Worm (Caenorhabditis elegans) whole organism, L4 larva: ENCODE data around the gene col-71.

Experiments used
- D1046.2 ChIP-seq: fragments of 200-800 bp; sonication (Bioruptor generic); IDR thresholded peaks from 2 replicates; pipeline ENCODE4 v1.3.6; 2022; ENCODE audit warnings: missing genetic modification characterization, missing compliant biosample characterization
- F49E8.2 ChIP-seq: sonication (generic microtip); optimal IDR thresholded peaks from 2 replicates; lab custom pipeline; 2016; ENCODE audit warnings: missing compliant biosample characterization, mild to moderate bottlenecking, missing genetic modification characterization, borderline replicate concordance
- Y5F2A.4 ChIP-seq: fragments of 200-800 bp; sonication (Bioruptor generic); optimal IDR thresholded peaks from 2 replicates; lab custom pipeline; 2018; ENCODE audit warnings: mild to moderate bottlenecking, missing genetic modification characterization, missing compliant biosample characterization
- ZK546.5 ChIP-seq, 2 experiments: sonication (generic microtip); optimal IDR thresholded peaks; 2 replicates each; lab custom pipeline; 2017; ENCODE audit warnings: missing biosample characterization in 2 of 2, missing genetic modification characterization in 2 of 2
- aha-1 ChIP-seq: fragments of 150-350 bp; peaks from one replicate; lab custom pipeline; 2014; ENCODE audit warnings: missing biosample characterization, missing genetic modification characterization
- arid-1 ChIP-seq: fragments of 200-800 bp; sonication (Bioruptor generic); conservative IDR thresholded peaks from 2 replicates; pipeline ENCODE4 v1.3.6; 2022; ENCODE audit warnings: missing genetic modification reagents, missing genetic modification characterization, missing compliant biosample characterization
- attf-4 ChIP-seq: sonication (generic microtip); optimal IDR thresholded peaks from 3 replicates; lab custom pipeline; 2017; ENCODE audit warnings: missing biosample characterization, missing genetic modification characterization
- ceh-62 ChIP-seq: sonication (generic microtip); optimal IDR thresholded peaks from 2 replicates; lab custom pipeline; 2017; ENCODE audit warnings: missing biosample characterization, missing genetic modification characterization
- ctbp-1 ChIP-seq: fragments of 200-800 bp; sonication (Bioruptor generic); IDR thresholded peaks from 2 replicates; pipeline ENCODE4 v1.3.6; 2022; ENCODE audit warnings: missing genetic modification reagents, missing genetic modification characterization, missing compliant biosample characterization
- daf-16 ChIP-seq, 3 experiments: sonication (generic microtip); optimal IDR thresholded peaks; 2 replicates each; lab custom pipeline; 2016 to 2017; ENCODE audit warnings: missing genetic modification characterization in 3 of 3, missing genetic modification reagents in 3 of 3, mild to moderate bottlenecking in 2 of 3, missing compliant biosample characterization in 2 of 3, missing biosample characterization in 1 of 3, moderate library complexity in 1 of 3
- daf-19 ChIP-seq: fragments of 200-800 bp; sonication (Bioruptor generic); conservative IDR thresholded peaks from 2 replicates; pipeline ENCODE4 v1.3.6; 2022; ENCODE audit warnings: missing genetic modification characterization, missing compliant biosample characterization
- dmd-6 ChIP-seq: fragments of 200-800 bp; sonication (Bioruptor generic); IDR thresholded peaks from 2 replicates; pipeline ENCODE4 v1.3.6; 2022; ENCODE audit warnings: missing genetic modification reagents, missing genetic modification characterization, missing compliant biosample characterization
- dmd-8 ChIP-seq: fragments of 200-800 bp; sonication (Bioruptor generic); IDR thresholded peaks from 2 replicates; pipeline ENCODE4 v1.3.6; 2022; ENCODE audit warnings: missing genetic modification characterization, missing compliant biosample characterization
- duxl-1 ChIP-seq: sonication (generic microtip); optimal IDR thresholded peaks from 2 replicates; lab custom pipeline; 2016; ENCODE audit warnings: mild to moderate bottlenecking, missing genetic modification characterization, moderate library complexity, missing compliant biosample characterization; ENCODE audit not compliant: poor library complexity
- dve-1 ChIP-seq: sonication (generic microtip); optimal IDR thresholded peaks from 2 replicates; lab custom pipeline; 2017; ENCODE audit warnings: antibody characterized with exemption, mild to moderate bottlenecking, missing genetic modification characterization, missing compliant biosample characterization; ENCODE audit not compliant: insufficient read depth
- egl-27 ChIP-seq: sonication (generic microtip); optimal IDR thresholded peaks from 3 replicates; lab custom pipeline; 2017; ENCODE audit warnings: missing biosample characterization, missing genetic modification reagents, missing genetic modification characterization
- hlh-30 ChIP-seq: sonication (generic microtip); optimal IDR thresholded peaks from 2 replicates; lab custom pipeline; 2017; ENCODE audit warnings: antibody characterized with exemption, mild to moderate bottlenecking, missing genetic modification characterization, missing compliant biosample characterization; ENCODE audit not compliant: insufficient read depth
- lim-7 ChIP-seq: fragments of 200-800 bp; sonication (Bioruptor generic); IDR thresholded peaks from 2 replicates; pipeline ENCODE4 v1.3.6; 2022; ENCODE audit warnings: missing genetic modification characterization, missing compliant biosample characterization
- lin-1 ChIP-seq: fragments of 200-800 bp; sonication (Bioruptor generic); IDR thresholded peaks from 2 replicates; pipeline ENCODE4 v1.3.6; 2022; ENCODE audit warnings: missing genetic modification reagents, missing genetic modification characterization, missing compliant biosample characterization
- lin-39 ChIP-seq: fragments of 150-350 bp; optimal IDR thresholded peaks from 2 replicates; lab custom pipeline; 2014; ENCODE audit warnings: missing biosample characterization, missing genetic modification reagents, missing genetic modification characterization
- lir-3 ChIP-seq: sonication (generic microtip); optimal IDR thresholded peaks from 2 replicates; lab custom pipeline; 2016; ENCODE audit warnings: mild to moderate bottlenecking, missing genetic modification characterization, missing compliant biosample characterization
- lsy-2 ChIP-seq, 2 experiments: fragments of 150-350 bp in 1 of 2; sonication (generic microtip) in 1 of 2; optimal IDR thresholded peaks; 2 replicates each; lab custom pipeline; 2014 to 2017; ENCODE audit warnings: missing biosample characterization in 2 of 2, missing genetic modification characterization in 2 of 2
- madf-9 ChIP-seq: fragments of 200-800 bp; sonication (Bioruptor generic); conservative IDR thresholded peaks from 2 replicates; pipeline ENCODE4 v1.3.6; 2022; ENCODE audit warnings: missing genetic modification reagents, missing genetic modification characterization, missing compliant biosample characterization
- mdt-29 ChIP-seq: fragments of 200-800 bp; sonication (Bioruptor generic); IDR thresholded peaks from 2 replicates; pipeline ENCODE4 v1.3.6; 2022; ENCODE audit warnings: missing genetic modification reagents, missing genetic modification characterization, missing compliant biosample characterization
- mxl-2 ChIP-seq: fragments of 200-800 bp; sonication (Bioruptor generic); conservative IDR thresholded peaks from 2 replicates; pipeline ENCODE4 v1.3.6; 2022; ENCODE audit warnings: missing genetic modification reagents, missing genetic modification characterization, missing compliant biosample characterization
- nhr-102 ChIP-seq: sonication (generic microtip); optimal IDR thresholded peaks from 2 replicates; lab custom pipeline; 2016; ENCODE audit warnings: mild to moderate bottlenecking, missing genetic modification characterization, moderate library complexity, missing compliant biosample characterization
- nhr-11 ChIP-seq: fragments of 150-350 bp; optimal IDR thresholded peaks from 2 replicates; lab custom pipeline; 2014; ENCODE audit warnings: missing biosample characterization, missing genetic modification characterization
- nhr-111 ChIP-seq: fragments of 200-800 bp; sonication (Bioruptor generic); optimal IDR thresholded peaks from 2 replicates; lab custom pipeline; 2018; ENCODE audit warnings: mild to moderate bottlenecking, missing genetic modification characterization, missing compliant biosample characterization
- nhr-42 ChIP-seq: fragments of 200-800 bp; sonication (Bioruptor generic); IDR thresholded peaks from 2 replicates; pipeline ENCODE4 v1.3.6; 2022; ENCODE audit warnings: missing genetic modification characterization, missing compliant biosample characterization
- nhr-48 ChIP-seq: sonication (generic microtip); optimal IDR thresholded peaks from 2 replicates; lab custom pipeline; 2016; ENCODE audit warnings: mild to moderate bottlenecking, missing genetic modification characterization, missing compliant biosample characterization
- nhr-77 ChIP-seq: fragments of 150-350 bp; optimal IDR thresholded peaks from 2 replicates; lab custom pipeline; 2014; ENCODE audit warnings: missing biosample characterization, missing genetic modification characterization
- php-3 ChIP-seq: fragments of 200-800 bp; sonication (Bioruptor generic); IDR thresholded peaks from 2 replicates; pipeline ENCODE4 v1.3.6; 2022; ENCODE audit warnings: missing genetic modification reagents, missing genetic modification characterization, missing compliant biosample characterization
- pqm-1 ChIP-seq: sonication (generic microtip); optimal IDR thresholded peaks from 2 replicates; lab custom pipeline; 2017; ENCODE audit warnings: missing biosample characterization, missing genetic modification characterization
- saeg-2 ChIP-seq: fragments of 200-800 bp; sonication (Bioruptor generic); IDR thresholded peaks from 2 replicates; pipeline ENCODE4 v1.3.6; 2022; ENCODE audit warnings: missing genetic modification reagents, missing genetic modification characterization, missing compliant biosample characterization
- sdz-12 ChIP-seq: fragments of 200-800 bp; sonication (Bioruptor generic); optimal IDR thresholded peaks from 2 replicates; lab custom pipeline; 2018; ENCODE audit warnings: mild to moderate bottlenecking, missing genetic modification characterization, missing compliant biosample characterization
- skn-1 ChIP-seq: fragments of 150-350 bp; optimal IDR thresholded peaks from 2 replicates; lab custom pipeline; 2014; ENCODE audit warnings: missing biosample characterization, missing genetic modification characterization
- spr-3 ChIP-seq: fragments of 200-800 bp; sonication (Bioruptor generic); optimal IDR thresholded peaks from 2 replicates; lab custom pipeline; 2018; ENCODE audit warnings: mild to moderate bottlenecking, missing genetic modification characterization, missing compliant biosample characterization
- unc-130 ChIP-seq: sonication (generic microtip); optimal IDR thresholded peaks from 2 replicates; lab custom pipeline; 2016; ENCODE audit warnings: missing genetic modification reagents, missing genetic modification characterization, missing compliant biosample characterization
- unc-62 ChIP-seq, 3 experiments: fragments of 150-350 bp in 1 of 3; sonication (generic microtip); optimal IDR thresholded peaks in 2 of 3; peaks in 1 of 3; 1 replicate in 1 of 3; 2 replicates in 2 of 3; lab custom pipeline; 2014 to 2017; ENCODE audit warnings: missing biosample characterization in 3 of 3, missing genetic modification characterization in 3 of 3, missing genetic modification reagents in 3 of 3, missing genotype in 1 of 3
- vab-7 ChIP-seq: fragments of 200-800 bp; sonication (Bioruptor generic); IDR thresholded peaks from 2 replicates; pipeline ENCODE4 v1.3.6; 2022; ENCODE audit warnings: missing genetic modification reagents, missing genetic modification characterization, missing compliant biosample characterization
- zfp-3 ChIP-seq: fragments of 200-800 bp; sonication (Bioruptor generic); conservative IDR thresholded peaks from 2 replicates; pipeline ENCODE4 v1.3.6; 2022; ENCODE audit warnings: missing genetic modification reagents, missing genetic modification characterization, missing compliant biosample characterization
- zip-11 ChIP-seq: fragments of 200-800 bp; sonication (Bioruptor generic); IDR thresholded peaks from 2 replicates; pipeline ENCODE4 v1.3.6; 2022; ENCODE audit warnings: missing genetic modification characterization, missing compliant biosample characterization
- zip-2 ChIP-seq: fragments of 150-350 bp; optimal IDR thresholded peaks from 2 replicates; lab custom pipeline; 2014; ENCODE audit warnings: missing biosample characterization, missing genetic modification characterization
- ztf-11 ChIP-seq: fragments of 150-350 bp; optimal IDR thresholded peaks from 2 replicates; lab custom pipeline; 2014; ENCODE audit warnings: missing biosample characterization, missing genetic modification characterization
- ztf-7 ChIP-seq: fragments of 150-350 bp; optimal IDR thresholded peaks from 2 replicates; lab custom pipeline; 2014; ENCODE audit warnings: missing biosample characterization, missing genetic modification characterization

col-71 gene

ce11 chrII:3481584-3481983, 20.8 kb downstream of the col-71 start, which contains the start of gene Y49F6B.8:
Gene Y49F6B.8 (minus strand): TSS chrII:3481684.
- TF ChIP-seq ZK546.5 (tag; optimal IDR thresholded peaks at IDR 0.05; lab: Kevin White, UChicago) (no peak), dve-1 (tag; lab: Kevin White, UChicago) (no peak), ceh-62 (tag; lab: Kevin White, UChicago) (no peak), lim-7 (no peak), nhr-42 (GFP tag; lab: Robert Waterston, UW) (no peak), aha-1 (tag; lab: Kevin White, UChicago) (no peak), nhr-102 (tag; lab: Kevin White, UChicago) (no peak), saeg-2 (GFP tag; lab: Robert Waterston, UW) (no peak), nhr-111 (GFP tag; lab: Kevin White, UChicago) (no peak)

- TF ChIP-seq D1046.2 (no peak), unc-62 (GFP tag; optimal IDR thresholded peaks at IDR 0.05 in 1 of 2; lab: Kevin White, UChicago) (peak in 1 of 2 experiments; percentile 9), unc-62 (tag; optimal IDR thresholded peaks at IDR 0.05; lab: Kevin White, UChicago) (no peak)
These were observed 25.2 kb downstream of the col-71 start, which contains the start of gene fbxb-104 for ce11 chrII:3477171-3477570. Gene fbxb-104 (minus strand): TSS chrII:3477271.

DNA sequence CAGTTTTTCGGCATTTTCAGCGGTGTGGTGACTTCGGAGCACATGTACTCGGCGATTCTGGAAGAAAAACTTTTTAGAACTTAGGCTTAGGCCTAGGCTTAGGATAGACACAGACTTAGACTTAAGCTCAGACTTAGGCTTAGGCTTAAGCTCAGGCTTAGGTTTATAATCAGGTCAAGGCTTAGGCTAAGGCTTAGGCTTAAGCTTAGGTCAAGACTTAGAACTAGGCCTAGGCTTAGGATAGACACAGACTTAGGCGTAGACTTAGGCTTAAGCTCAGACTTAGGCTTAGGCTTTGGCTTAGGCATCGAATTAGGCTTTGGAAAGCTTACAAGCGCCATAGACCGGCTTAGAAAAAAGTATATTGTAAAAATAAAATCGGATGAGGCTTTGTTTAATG, 25.8 kb downstream of the col-71 start:
- TF ChIP-seq F49E8.2, result no peak
- no peak for TF ChIP-seq php-3
- no peak for TF ChIP-seq skn-1 (tag; lab: Kevin White, UChicago)
- no peak for TF ChIP-seq Y5F2A.4 (GFP tag; lab: Kevin White, UChicago)
- no peak for TF ChIP-seq spr-3 (GFP tag; lab: Kevin White, UChicago)
- TF ChIP-seq zfp-3 (GFP tag; lab: Robert Waterston, UW), result no peak
- TF ChIP-seq ctbp-1 (GFP tag; lab: Robert Waterston, UW), result no peak
- no peak for TF ChIP-seq zip-2 (tag; lab: Kevin White, UChicago)
- no peak for TF ChIP-seq ztf-11
- no peak for TF ChIP-seq hlh-30 (tag; lab: Kevin White, UChicago)
- TF ChIP-seq lin-1 (GFP tag; lab: Robert Waterston, UW), result no peak
- TF ChIP-seq attf-4 (tag; lab: Kevin White, UChicago), result no peak
- no peak for TF ChIP-seq sdz-12 (GFP tag; lab: Kevin White, UChicago)
- no peak for TF ChIP-seq ztf-7 (tag; lab: Kevin White, UChicago)
- no peak for TF ChIP-seq duxl-1 (tag; lab: Kevin White, UChicago)
- TF ChIP-seq dmd-6 (GFP tag; lab: Robert Waterston, UW), result no peak
- no peak for TF ChIP-seq mdt-29 (GFP tag; lab: Robert Waterston, UW)
- TF ChIP-seq nhr-111 (GFP tag; lab: Kevin White, UChicago), result no peak

DNA sequence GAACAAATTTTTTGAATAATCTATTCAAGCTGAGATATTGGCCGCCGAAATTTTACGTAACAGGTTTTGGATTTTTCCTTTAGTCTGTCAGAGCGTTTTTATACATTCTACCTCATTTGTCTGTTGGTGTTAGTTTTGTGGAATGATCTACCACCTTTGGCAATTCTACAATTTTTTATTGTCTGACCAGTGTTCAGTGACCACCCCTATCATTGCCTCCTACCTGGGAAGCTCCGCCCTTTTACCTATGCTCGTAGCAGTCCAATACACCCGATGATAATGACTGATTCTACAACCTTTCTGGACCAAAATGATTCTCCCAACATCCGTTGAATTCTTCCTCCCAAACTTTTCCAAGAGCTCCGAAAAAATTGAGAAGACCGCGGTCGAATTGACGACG, 28.6 kb downstream of the col-71 start, which contains the start of gene sdz-32:
TSS of gene sdz-32 (plus strand) at position 301 of the 400 bp plus-strand sequence.
- TF ChIP-seq nhr-77 (tag; lab: Kevin White, UChicago) (no peak), vab-7 (GFP tag; lab: Robert Waterston, UW) (no peak), unc-130 (GFP tag; lab: Kevin White, UChicago) (no peak), zip-11 (GFP tag; lab: Robert Waterston, UW) (no peak), lsy-2 (tag; optimal IDR thresholded peaks at IDR 0.05; lab: Kevin White, UChicago) (no peak), egl-27 (no peak), arid-1 (GFP tag; lab: Robert Waterston, UW) (no peak), pqm-1 (tag; lab: Kevin White, UChicago) (no peak), nhr-48 (tag; lab: Kevin White, UChicago) (no peak), php-3 (no peak), daf-19 (GFP tag; lab: Robert Waterston, UW) (no peak), lin-39 (tag; lab: Kevin White, UChicago) (no peak), madf-9 (GFP tag; lab: Robert Waterston, UW) (no peak), daf-16 (GFP tag; optimal IDR thresholded peaks at IDR 0.05; lab: Kevin White, UChicago) (no peak), daf-16 (tag; optimal IDR thresholded peaks at IDR 0.05; lab: Kevin White, UChicago) (no peak), nhr-11 (tag; lab: Kevin White, UChicago) (no peak), dmd-8 (no peak), lir-3 (tag; lab: Kevin White, UChicago) (no peak), mxl-2 (GFP tag; lab: Robert Waterston, UW) (no peak)
